Worm (Caenorhabditis elegans): ENCODE results near the gene F11G11.4.
A peak's percentile ranks its signal among the peaks of the same experiment; 100 is the strongest.

The F11G11.4 gene

ce11 chrII:4869793-4870343 is 9.5 kb downstream of the F11G11.4 start:
- TF ChIP-seq pqm-1 (tag; optimal IDR thresholded peaks at IDR 0.05) (no peak), ceh-16 (tag; optimal IDR thresholded peaks at IDR 0.05) (no peak), elt-3 (tag; optimal IDR thresholded peaks at IDR 0.05) (no peak), mml-1 (tag; optimal IDR thresholded peaks at IDR 0.05) (no peak)

- no peak for TF ChIP-seq nhr-67 (tag; optimal IDR thresholded peaks at IDR 0.05)
- TF ChIP-seq nhr-25 (tag; optimal IDR thresholded peaks at IDR 0.05) = no peak
- no peak for TF ChIP-seq snpc-4 (tag; optimal IDR thresholded peaks at IDR 0.05)
- TF ChIP-seq unc-39 (tag; optimal IDR thresholded peaks at IDR 0.05) = no peak
- no peak for TF ChIP-seq ceh-9 (tag; optimal IDR thresholded peaks at IDR 0.05)
- TF ChIP-seq ceh-82 (tag; optimal IDR thresholded peaks at IDR 0.05) = no peak
- no peak for TF ChIP-seq nhr-12 (tag; optimal IDR thresholded peaks at IDR 0.05)
- TF ChIP-seq nhr-237 (tag; optimal IDR thresholded peaks at IDR 0.05) = no peak
- no peak for TF ChIP-seq skn-1 (tag; optimal IDR thresholded peaks at IDR 0.05)
- TF ChIP-seq nhr-28 (tag; optimal IDR thresholded peaks at IDR 0.05) = no peak
- no peak for TF ChIP-seq egl-5 (tag; optimal IDR thresholded peaks at IDR 0.05)
- TF ChIP-seq ztf-11 (tag; optimal IDR thresholded peaks at IDR 0.05) = no peak
- no peak for TF ChIP-seq nhr-77 (tag; optimal IDR thresholded peaks at IDR 0.05)
- no peak for TF ChIP-seq nhr-76 (tag; optimal IDR thresholded peaks at IDR 0.05)
Measured at ce11 chrII:4870691-4871090, 10.3 kb downstream of the F11G11.4 start, which contains the start of gene col-20. Gene col-20 (minus strand): TSS chrII:4870791.

- TF ChIP-seq nhr-43 (tag; optimal IDR thresholded peaks at IDR 0.05; ENCODE audit: poor library complexity, severe bottlenecking) = peak; percentile 35
- no peak for TF ChIP-seq ceh-82 (tag; optimal IDR thresholded peaks at IDR 0.05)
Measured at ce11 chrII:4871834-4872233, 11.4 kb downstream of the F11G11.4 start.

ce11 chrII:4873029-4873428 is 12.6 kb downstream of the F11G11.4 start, which contains the start of gene col-73:
Gene col-73 (minus strand): TSS chrII:4873129.
- TF ChIP-seq lsy-12 (tag; optimal IDR thresholded peaks at IDR 0.05) = no peak
- no peak for TF ChIP-seq daf-12 (tag; optimal IDR thresholded peaks at IDR 0.05)
- no peak for TF ChIP-seq ama-1 (optimal IDR thresholded peaks at IDR 0.05)
- TF ChIP-seq nhr-23 (tag; optimal IDR thresholded peaks at IDR 0.05) = no peak
- TF ChIP-seq sea-2 (GFP tag; optimal IDR thresholded peaks at IDR 0.05) = no peak
- TF ChIP-seq aly-2 (tag; optimal IDR thresholded peaks at IDR 0.05) = no peak

ce11 chrII:4874335-4874861 is 14.0 kb downstream of the F11G11.4 start, which contains the start of gene F11G11.15:
Gene F11G11.15 (plus strand): TSS chrII:4874845.
- no peak for TF ChIP-seq nhr-28 (tag; optimal IDR thresholded peaks at IDR 0.05)
- TF ChIP-seq nfya-1 (tag; optimal IDR thresholded peaks at IDR 0.05; ENCODE audit: insufficient read depth) = no peak
- no peak for TF ChIP-seq elt-2 (tag; optimal IDR thresholded peaks at IDR 0.05)
- no peak for TF ChIP-seq lsy-12 (tag; optimal IDR thresholded peaks at IDR 0.05)
- TF ChIP-seq tbx-2 (tag; optimal IDR thresholded peaks at IDR 0.05) = no peak
- TF ChIP-seq nhr-76 (tag; optimal IDR thresholded peaks at IDR 0.05) = no peak
- TF ChIP-seq fkh-10 (GFP tag; optimal IDR thresholded peaks at IDR 0.05) = no peak
- TF ChIP-seq nhr-43 (tag; optimal IDR thresholded peaks at IDR 0.05; ENCODE audit: poor library complexity, severe bottlenecking) = peak; percentile 25
- no peak for TF ChIP-seq sea-2 (GFP tag; optimal IDR thresholded peaks at IDR 0.05)
- no peak for TF ChIP-seq ceh-28 (tag; optimal IDR thresholded peaks at IDR 0.05)
- no peak for TF ChIP-seq daf-12 (tag; optimal IDR thresholded peaks at IDR 0.05)
- peak in 1 of 3 experiments; percentile 42 for TF ChIP-seq elt-3 (tag; optimal IDR thresholded peaks at IDR 0.05)
- no peak for TF ChIP-seq nhr-12 (tag; optimal IDR thresholded peaks at IDR 0.05)
- TF ChIP-seq ama-1 (optimal IDR thresholded peaks at IDR 0.05) = no peak
- no peak for TF ChIP-seq aly-2 (tag; optimal IDR thresholded peaks at IDR 0.05)
- TF ChIP-seq R02D3.7 (tag; optimal IDR thresholded peaks at IDR 0.05) = no peak
- no peak for TF ChIP-seq pqm-1 (tag; optimal IDR thresholded peaks at IDR 0.05)
- TF ChIP-seq hmg-11 (tag; optimal IDR thresholded peaks at IDR 0.05) = no peak
- TF ChIP-seq ceh-16 (tag; optimal IDR thresholded peaks at IDR 0.05) = no peak
- TF ChIP-seq nhr-25 (tag; optimal IDR thresholded peaks at IDR 0.05) = peak; percentile 79
- no peak for TF ChIP-seq lin-15B (tag; optimal IDR thresholded peaks at IDR 0.05)
